Worm (Caenorhabditis elegans) whole organism, L4 larva: Measurements from ENCODE around the gene F54H5.5.

Experiments used
- F37D6.2 ChIP-seq: sonication (generic microtip); optimal IDR thresholded peaks from 2 replicates; lab custom pipeline; 2016; ENCODE audit warnings: mild to moderate bottlenecking, missing genetic modification characterization, missing compliant biosample characterization
- R02D3.7 ChIP-seq: fragments of 150-350 bp; sonication (generic microtip); optimal IDR thresholded peaks from 3 replicates; lab custom pipeline; 2014; ENCODE audit warnings: missing biosample characterization, missing genetic modification characterization
- T20F7.1 ChIP-seq: fragments of 200-800 bp; sonication (Bioruptor generic); optimal IDR thresholded peaks from 2 replicates; lab custom pipeline; 2018; ENCODE audit warnings: mild to moderate bottlenecking, missing genetic modification characterization, missing compliant biosample characterization
- T26A8.4 ChIP-seq: fragments of 200-800 bp; sonication (Bioruptor generic); IDR thresholded peaks from 2 replicates; pipeline ENCODE4 v1.3.6; 2022; ENCODE audit warnings: missing genetic modification characterization, missing compliant biosample characterization
- ZK546.5 ChIP-seq, 2 experiments: sonication (generic microtip); optimal IDR thresholded peaks; 2 replicates each; lab custom pipeline; 2017; ENCODE audit warnings: missing biosample characterization in 2 of 2, missing genetic modification characterization in 2 of 2
- ama-1 ChIP-seq: fragments of 150-350 bp; optimal IDR thresholded peaks from 2 replicates; lab custom pipeline; 2014; ENCODE audit warnings: inconsistent platforms, mixed read lengths
- ceh-20 ChIP-seq: fragments of 200-800 bp; sonication (Bioruptor generic); IDR thresholded peaks from 2 replicates; pipeline ENCODE4 v1.3.6; 2022; ENCODE audit warnings: missing genetic modification reagents, missing genetic modification characterization, missing compliant biosample characterization
- ceh-44 ChIP-seq: fragments of 200-800 bp; sonication (Bioruptor generic); IDR thresholded peaks from 2 replicates; pipeline ENCODE4 v1.3.6; 2022; ENCODE audit warnings: missing genetic modification reagents, missing genetic modification characterization, missing compliant biosample characterization
- ceh-62 ChIP-seq: sonication (generic microtip); optimal IDR thresholded peaks from 2 replicates; lab custom pipeline; 2017; ENCODE audit warnings: missing biosample characterization, missing genetic modification characterization
- ces-1 ChIP-seq: fragments of 150-350 bp; sonication (generic microtip); optimal IDR thresholded peaks from 4 replicates; lab custom pipeline; 2014; ENCODE audit warnings: missing biosample characterization, missing genetic modification reagents, missing genetic modification characterization
- cey-2 ChIP-seq: sonication (generic microtip); optimal IDR thresholded peaks from 3 replicates; lab custom pipeline; 2017; ENCODE audit warnings: missing genetic modification characterization, mild to moderate bottlenecking, missing compliant biosample characterization, antibody characterized with exemption, borderline replicate concordance; ENCODE audit not compliant: insufficient read depth
- daf-16 ChIP-seq, 3 experiments: sonication (generic microtip); optimal IDR thresholded peaks; 2 replicates each; lab custom pipeline; 2016 to 2017; ENCODE audit warnings: missing genetic modification characterization in 3 of 3, missing genetic modification reagents in 3 of 3, mild to moderate bottlenecking in 2 of 3, missing compliant biosample characterization in 2 of 3, missing biosample characterization in 1 of 3, moderate library complexity in 1 of 3
- daf-19 ChIP-seq: fragments of 200-800 bp; sonication (Bioruptor generic); conservative IDR thresholded peaks from 2 replicates; pipeline ENCODE4 v1.3.6; 2022; ENCODE audit warnings: missing genetic modification characterization, missing compliant biosample characterization
- daf-8 ChIP-seq: fragments of 200-800 bp; sonication (Bioruptor generic); IDR thresholded peaks from 2 replicates; pipeline ENCODE4 v1.3.6; 2022; ENCODE audit warnings: missing genetic modification characterization, missing compliant biosample characterization
- dmd-6 ChIP-seq: fragments of 200-800 bp; sonication (Bioruptor generic); IDR thresholded peaks from 2 replicates; pipeline ENCODE4 v1.3.6; 2022; ENCODE audit warnings: missing genetic modification reagents, missing genetic modification characterization, missing compliant biosample characterization
- dmd-8 ChIP-seq: fragments of 200-800 bp; sonication (Bioruptor generic); IDR thresholded peaks from 2 replicates; pipeline ENCODE4 v1.3.6; 2022; ENCODE audit warnings: missing genetic modification characterization, missing compliant biosample characterization
- dpl-1 ChIP-seq: fragments of 150-350 bp; optimal IDR thresholded peaks from 2 replicates; lab custom pipeline; 2014; ENCODE audit warnings: missing biosample characterization, missing genetic modification reagents, missing genetic modification characterization
- duxl-1 ChIP-seq: sonication (generic microtip); optimal IDR thresholded peaks from 2 replicates; lab custom pipeline; 2016; ENCODE audit warnings: mild to moderate bottlenecking, missing genetic modification characterization, moderate library complexity, missing compliant biosample characterization; ENCODE audit not compliant: poor library complexity
- dve-1 ChIP-seq: sonication (generic microtip); optimal IDR thresholded peaks from 2 replicates; lab custom pipeline; 2017; ENCODE audit warnings: antibody characterized with exemption, mild to moderate bottlenecking, missing genetic modification characterization, missing compliant biosample characterization; ENCODE audit not compliant: insufficient read depth
- egl-27 ChIP-seq: sonication (generic microtip); optimal IDR thresholded peaks from 3 replicates; lab custom pipeline; 2017; ENCODE audit warnings: missing biosample characterization, missing genetic modification reagents, missing genetic modification characterization
- fkh-10 ChIP-seq: fragments of 150-350 bp; optimal IDR thresholded peaks from 2 replicates; lab custom pipeline; 2014; ENCODE audit warnings: missing biosample characterization, missing genetic modification reagents, missing genetic modification characterization
- fos-1 ChIP-seq: fragments of 150-350 bp; optimal IDR thresholded peaks from 2 replicates; lab custom pipeline; 2014; ENCODE audit warnings: missing biosample characterization, missing genetic modification characterization
- gei-8 ChIP-seq: fragments of 200-800 bp; sonication (Bioruptor generic); optimal IDR thresholded peaks from 2 replicates; lab custom pipeline; 2018; ENCODE audit warnings: mild to moderate bottlenecking, missing genetic modification characterization, missing compliant biosample characterization
- madf-5 ChIP-seq, 2 experiments: fragments of 200-800 bp; sonication (Bioruptor generic); IDR thresholded peaks; 2 replicates each; pipeline ENCODE4 v1.3.6; 2022; ENCODE audit warnings: missing compliant biosample characterization in 2 of 2, missing genetic modification characterization in 2 of 2
- mdt-29 ChIP-seq: fragments of 200-800 bp; sonication (Bioruptor generic); IDR thresholded peaks from 2 replicates; pipeline ENCODE4 v1.3.6; 2022; ENCODE audit warnings: missing genetic modification reagents, missing genetic modification characterization, missing compliant biosample characterization
- mes-2 ChIP-seq: sonication (generic microtip); optimal IDR thresholded peaks from 2 replicates; lab custom pipeline; 2016; ENCODE audit warnings: missing genotype, mild to moderate bottlenecking, missing genetic modification characterization, missing compliant biosample characterization; ENCODE audit not compliant: poor library complexity, severe bottlenecking
- mxl-3 ChIP-seq: fragments of 200-800 bp; sonication (Bioruptor generic); optimal IDR thresholded peaks from 2 replicates; lab custom pipeline; 2018; ENCODE audit warnings: mild to moderate bottlenecking, missing genetic modification characterization, missing compliant biosample characterization
- nhr-10 ChIP-seq: fragments of 150-350 bp; optimal IDR thresholded peaks from 2 replicates; lab custom pipeline; 2014; ENCODE audit warnings: missing biosample characterization, missing genetic modification characterization
- nhr-102 ChIP-seq: sonication (generic microtip); optimal IDR thresholded peaks from 2 replicates; lab custom pipeline; 2016; ENCODE audit warnings: mild to moderate bottlenecking, missing genetic modification characterization, moderate library complexity, missing compliant biosample characterization
- nhr-28 ChIP-seq: fragments of 150-350 bp; optimal IDR thresholded peaks from 2 replicates; lab custom pipeline; 2014; ENCODE audit warnings: missing biosample characterization, missing genetic modification characterization
- nhr-41 ChIP-seq: fragments of 200-800 bp; sonication (Bioruptor generic); IDR thresholded peaks from 2 replicates; pipeline ENCODE4 v1.3.6; 2022; ENCODE audit warnings: missing genetic modification reagents, missing genetic modification characterization, missing compliant biosample characterization
- nhr-76 ChIP-seq: fragments of 150-350 bp; optimal IDR thresholded peaks from 2 replicates; lab custom pipeline; 2014; ENCODE audit warnings: missing biosample characterization, missing genetic modification characterization
- nhr-77 ChIP-seq: fragments of 150-350 bp; optimal IDR thresholded peaks from 2 replicates; lab custom pipeline; 2014; ENCODE audit warnings: missing biosample characterization, missing genetic modification characterization
- php-3 ChIP-seq: fragments of 200-800 bp; sonication (Bioruptor generic); IDR thresholded peaks from 2 replicates; pipeline ENCODE4 v1.3.6; 2022; ENCODE audit warnings: missing genetic modification reagents, missing genetic modification characterization, missing compliant biosample characterization
- pqm-1 ChIP-seq: sonication (generic microtip); optimal IDR thresholded peaks from 2 replicates; lab custom pipeline; 2017; ENCODE audit warnings: missing biosample characterization, missing genetic modification characterization
- rbr-2 ChIP-seq: sonication (generic microtip); optimal IDR thresholded peaks from 2 replicates; lab custom pipeline; 2016; ENCODE audit warnings: missing genotype, missing genetic modification characterization, missing compliant biosample characterization
- sdz-12 ChIP-seq: fragments of 200-800 bp; sonication (Bioruptor generic); optimal IDR thresholded peaks from 2 replicates; lab custom pipeline; 2018; ENCODE audit warnings: mild to moderate bottlenecking, missing genetic modification characterization, missing compliant biosample characterization
- snpc-4 ChIP-seq: fragments of 150-350 bp; optimal IDR thresholded peaks from 2 replicates; lab custom pipeline; 2014; ENCODE audit warnings: missing biosample characterization, missing genetic modification characterization
- spr-1 ChIP-seq: sonication (generic microtip); optimal IDR thresholded peaks from 2 replicates; lab custom pipeline; 2016; ENCODE audit warnings: mild to moderate bottlenecking, missing genetic modification characterization, missing compliant biosample characterization
- tag-97 ChIP-seq: fragments of 200-800 bp; sonication (Bioruptor generic); IDR thresholded peaks from 2 replicates; pipeline ENCODE4 v1.3.6; 2022; ENCODE audit warnings: missing genetic modification characterization, missing compliant biosample characterization
- zag-1 ChIP-seq: fragments of 150-350 bp; optimal IDR thresholded peaks from 2 replicates; lab custom pipeline; 2014; ENCODE audit warnings: missing biosample characterization, missing genetic modification characterization
- zip-2 ChIP-seq: fragments of 150-350 bp; optimal IDR thresholded peaks from 2 replicates; lab custom pipeline; 2014; ENCODE audit warnings: missing biosample characterization, missing genetic modification characterization
- ztf-11 ChIP-seq: fragments of 150-350 bp; optimal IDR thresholded peaks from 2 replicates; lab custom pipeline; 2014; ENCODE audit warnings: missing biosample characterization, missing genetic modification characterization

The F54H5.5 gene

DNA sequence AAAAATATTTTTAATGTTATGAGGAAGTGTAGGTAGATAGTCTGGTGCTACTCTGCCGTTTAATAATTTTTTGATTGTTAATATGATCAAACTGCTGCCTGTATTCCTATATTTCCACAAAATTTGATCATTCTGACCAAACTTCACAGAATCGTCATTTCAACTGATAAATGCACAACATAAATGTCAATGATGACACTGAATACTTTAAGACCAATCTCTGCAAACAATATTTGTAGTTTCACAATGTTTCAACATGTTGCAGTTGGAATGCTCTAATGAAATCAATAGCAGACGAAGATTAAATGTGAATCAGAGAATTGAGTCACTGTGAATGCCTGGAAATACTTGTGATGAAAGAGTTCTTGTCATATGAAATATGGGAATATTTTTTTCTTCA is 2.7 kb upstream of the F54H5.5 start:
- TF ChIP-seq dmd-6 (GFP tag; lab: Robert Waterston, UW) (peak; percentile 35; the same call in 1 of the 2 replicates), egl-27 (tag; lab: Kevin White, UChicago) (no peak), ceh-20 (GFP tag; lab: Robert Waterston, UW) (no peak), T20F7.1 (GFP tag; lab: Kevin White, UChicago) (peak; percentile 26), pqm-1 (peak; percentile 59), nhr-28 (tag; lab: Kevin White, UChicago) (peak; percentile 52), mes-2 (no peak), sdz-12 (GFP tag; lab: Kevin White, UChicago) (no peak), daf-16 (GFP tag; optimal IDR thresholded peaks at IDR 0.05; lab: Kevin White, UChicago) (no peak), daf-16 (tag; optimal IDR thresholded peaks at IDR 0.05; lab: Kevin White, UChicago) (peak; percentile 1)

DNA sequence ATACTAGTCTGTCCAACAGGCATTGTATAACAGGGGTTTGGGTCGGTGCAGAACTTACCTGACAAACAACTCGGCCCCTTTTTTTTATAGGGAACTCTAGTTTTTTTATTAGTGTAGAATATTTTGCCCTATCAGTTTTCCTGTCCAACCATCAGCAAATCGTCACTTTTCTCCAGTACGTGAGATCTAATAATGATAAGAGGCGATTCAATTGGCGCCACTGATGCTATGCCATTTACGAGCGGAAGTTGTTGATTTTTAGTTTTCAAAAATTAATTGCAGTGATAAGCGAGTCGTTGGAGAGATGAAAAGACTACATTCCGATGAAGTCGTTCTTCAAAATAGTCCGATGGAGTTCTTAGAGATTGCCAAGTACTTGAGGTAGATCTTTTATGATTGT is 1.3 kb upstream of the F54H5.5 start:
- no peak for TF ChIP-seq F37D6.2 (tag; lab: Kevin White, UChicago)
- TF ChIP-seq mdt-29 (GFP tag; lab: Robert Waterston, UW): no peak
- TF ChIP-seq pqm-1: peak; percentile 83
- no peak for TF ChIP-seq T26A8.4 (GFP tag; lab: Robert Waterston, UW)
- TF ChIP-seq zip-2: no peak
- no peak for TF ChIP-seq R02D3.7 (tag; lab: Kevin White, UChicago)
- TF ChIP-seq nhr-102: no peak
- TF ChIP-seq dve-1 (tag; lab: Kevin White, UChicago): peak; percentile 5
- no peak for TF ChIP-seq nhr-41 (GFP tag; lab: Robert Waterston, UW)
- no peak for TF ChIP-seq nhr-77
- TF ChIP-seq daf-19 (GFP tag; lab: Robert Waterston, UW): no peak
- no peak for TF ChIP-seq cey-2 (tag; lab: Kevin White, UChicago)
- no peak for TF ChIP-seq dpl-1 (GFP tag; lab: Kevin White, UChicago)
- TF ChIP-seq ZK546.5 (tag; optimal IDR thresholded peaks at IDR 0.05; lab: Kevin White, UChicago): no peak
- peak; percentile 42 for TF ChIP-seq nhr-28 (tag; lab: Kevin White, UChicago)
- TF ChIP-seq ztf-11 (tag; lab: Kevin White, UChicago): no peak
- TF ChIP-seq nhr-76: no peak
- no peak for TF ChIP-seq snpc-4 (tag; lab: Kevin White, UChicago)
- TF ChIP-seq nhr-10: no peak
- 0 out of 2 replicates have a peak, but pooled peaks have one; percentile 25 for TF ChIP-seq php-3 (GFP tag; lab: Robert Waterston, UW)
- TF ChIP-seq dmd-8 (GFP tag; lab: Robert Waterston, UW): no peak
- no peak for TF ChIP-seq fos-1 (tag; lab: Kevin White, UChicago)
- no peak for TF ChIP-seq zag-1 (tag; lab: Kevin White, UChicago)
- TF ChIP-seq gei-8 (GFP tag; lab: Kevin White, UChicago): no peak
- TF ChIP-seq tag-97 (GFP tag; lab: Robert Waterston, UW): no peak
- TF ChIP-seq, all 104 proteins: peak for 4

DNA sequence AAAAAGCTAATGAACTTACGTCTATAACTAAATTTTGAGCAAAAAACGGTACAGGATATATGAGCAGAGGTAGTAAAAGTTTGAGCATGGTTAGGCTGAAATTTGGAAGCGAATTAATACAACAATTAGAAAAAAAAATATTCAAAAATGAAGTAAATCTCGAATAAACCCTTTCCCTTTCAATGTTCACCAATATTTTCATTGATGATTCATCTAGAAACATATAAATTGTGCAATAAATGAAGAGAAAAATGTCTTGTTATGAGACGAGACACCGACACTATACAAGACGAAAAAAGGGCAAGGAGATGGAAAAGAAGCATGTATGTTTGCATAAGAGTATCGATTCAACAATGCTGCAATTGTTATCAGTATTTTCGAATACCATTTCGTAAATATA is 1.8 kb downstream of the F54H5.5 start, which contains the start of gene F54H5.14:
Gene F54H5.14, minus strand, starts transcription at position 101 of the 400 bp plus-strand sequence.
- peak; percentile 25 for TF ChIP-seq pqm-1
- peak; percentile 48 for TF ChIP-seq dve-1 (tag; lab: Kevin White, UChicago)
- TF ChIP-seq rbr-2 (tag; lab: Kevin White, UChicago): no peak
- TF ChIP-seq daf-16 (GFP tag; optimal IDR thresholded peaks at IDR 0.05; lab: Kevin White, UChicago): no peak
- peak; percentile 9 for TF ChIP-seq daf-16 (tag; optimal IDR thresholded peaks at IDR 0.05; lab: Kevin White, UChicago)
- TF ChIP-seq sdz-12 (GFP tag; lab: Kevin White, UChicago): no peak

DNA sequence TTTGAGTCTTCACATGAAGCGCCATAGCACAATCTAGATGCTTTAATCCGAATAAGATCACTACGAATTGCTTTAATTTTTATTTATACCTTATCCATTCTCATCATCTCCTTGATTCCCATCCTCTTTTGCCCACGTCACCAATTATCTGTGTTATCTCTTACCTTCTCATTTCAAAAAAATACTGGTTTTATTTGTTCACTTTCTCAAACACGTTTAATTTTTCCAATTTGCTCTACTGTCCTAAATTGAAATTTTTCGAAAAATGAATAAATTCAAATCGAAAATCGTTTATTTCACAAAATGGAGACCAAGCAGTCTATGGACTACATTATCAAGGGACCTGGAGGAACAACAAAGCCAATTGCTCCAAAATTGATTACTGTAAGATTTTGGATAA is 5.2 kb downstream of the F54H5.5 start, which contains the start of gene F54H5.3:
Gene F54H5.3, plus strand, starts transcription at position 301 of the 400 bp plus-strand sequence.
- TF ChIP-seq nhr-28 (tag; lab: Kevin White, UChicago) (no peak), fkh-10 (no peak), zag-1 (tag; lab: Kevin White, UChicago) (no peak), ceh-44 (GFP tag; lab: Robert Waterston, UW) (no peak), dmd-8 (GFP tag; lab: Robert Waterston, UW) (no peak), dpl-1 (GFP tag; lab: Kevin White, UChicago) (no peak), madf-5 (GFP tag; IDR thresholded peaks at IDR 0.05; lab: Robert Waterston, UW) (no peak), spr-1 (no peak), daf-8 (GFP tag; lab: Robert Waterston, UW) (no peak), duxl-1 (tag; lab: Kevin White, UChicago) (no peak), mxl-3 (GFP tag; lab: Kevin White, UChicago) (no peak), daf-16 (GFP tag; optimal IDR thresholded peaks at IDR 0.05; lab: Kevin White, UChicago) (no peak), daf-16 (tag; optimal IDR thresholded peaks at IDR 0.05; lab: Kevin White, UChicago) (no peak), gei-8 (GFP tag; lab: Kevin White, UChicago) (no peak), ces-1 (GFP tag; lab: Kevin White, UChicago) (no peak), ama-1 (no peak), ceh-62 (tag; lab: Kevin White, UChicago) (no peak)
- TF ChIP-seq, all 104 proteins: peak for 0
